Worm (Caenorhabditis elegans) whole organism, midembryonic: ENCODE data around the gene T05H4.15.

Experiments
- T22C8.4 ChIP-seq: fragments of 200-800 bp; sonication (Bioruptor generic); IDR thresholded peaks from 2 replicates; pipeline ENCODE4 v1.3.6; 2022; ENCODE audit warnings: missing genetic modification characterization, missing compliant biosample characterization
- cog-1 ChIP-seq: sonication (generic microtip); optimal IDR thresholded peaks from 2 replicates; lab custom pipeline; 2016; ENCODE audit warnings: missing genetic modification characterization, missing compliant biosample characterization
- flt-1 ChIP-seq: fragments of 200-800 bp; sonication (Bioruptor generic); IDR thresholded peaks from 2 replicates; pipeline ENCODE4 v1.3.6; 2022; ENCODE audit warnings: missing genetic modification characterization, missing compliant biosample characterization
- klf-2 ChIP-seq: fragments of 200-800 bp; sonication (Bioruptor generic); conservative IDR thresholded peaks from 2 replicates; pipeline ENCODE4 v1.3.6; 2022; ENCODE audit warnings: missing genetic modification reagents, missing genetic modification characterization, missing compliant biosample characterization
- med-1 ChIP-seq: sonication (generic microtip); optimal IDR thresholded peaks from 2 replicates; lab custom pipeline; 2017; ENCODE audit warnings: missing genetic modification characterization, mild to moderate bottlenecking, missing compliant biosample characterization, antibody characterized with exemption, missing genetic modification reagents; ENCODE audit not compliant: insufficient read depth
- ref-1 ChIP-seq: fragments of 200-800 bp; sonication (Bioruptor generic); conservative IDR thresholded peaks from 2 replicates; pipeline ENCODE4 v1.3.6; 2022; ENCODE audit warnings: missing genetic modification reagents, missing genetic modification characterization, missing compliant biosample characterization
- tab-1 ChIP-seq: fragments of 200-800 bp; sonication (Bioruptor generic); IDR thresholded peaks from 2 replicates; pipeline ENCODE4 v1.3.6; 2022; ENCODE audit warnings: missing genetic modification characterization, missing compliant biosample characterization
- ztf-23 ChIP-seq: fragments of 200-800 bp; sonication (Bioruptor generic); IDR thresholded peaks from 2 replicates; pipeline ENCODE4 v1.3.6; 2022; ENCODE audit warnings: missing genetic modification reagents, missing genetic modification characterization, missing compliant biosample characterization
- ztf-29 ChIP-seq: fragments of 200-800 bp; sonication (Bioruptor generic); IDR thresholded peaks from 2 replicates; pipeline ENCODE4 v1.3.6; 2022; ENCODE audit warnings: missing genetic modification reagents, missing genetic modification characterization, missing compliant biosample characterization

T05H4.15 gene

ce11 chrV:6461250-6461649, 19.7 kb upstream of the T05H4.15 start:
- TF ChIP-seq tab-1 = no peak
- TF ChIP-seq ztf-29 = no peak
- TF ChIP-seq klf-2 (GFP tag; lab: Robert Waterston, UW) = no peak
- TF ChIP-seq ztf-23 (GFP tag; lab: Robert Waterston, UW) = no peak
- TF ChIP-seq T22C8.4 (GFP tag; lab: Robert Waterston, UW) = no peak
- no peak for TF ChIP-seq ref-1 (GFP tag; lab: Robert Waterston, UW)
- no peak for TF ChIP-seq cog-1 (tag; lab: Kevin White, UChicago)
- TF ChIP-seq med-1 (GFP tag; lab: Kevin White, UChicago) = no peak
- no peak for TF ChIP-seq flt-1 (GFP tag; lab: Robert Waterston, UW)

DNA sequence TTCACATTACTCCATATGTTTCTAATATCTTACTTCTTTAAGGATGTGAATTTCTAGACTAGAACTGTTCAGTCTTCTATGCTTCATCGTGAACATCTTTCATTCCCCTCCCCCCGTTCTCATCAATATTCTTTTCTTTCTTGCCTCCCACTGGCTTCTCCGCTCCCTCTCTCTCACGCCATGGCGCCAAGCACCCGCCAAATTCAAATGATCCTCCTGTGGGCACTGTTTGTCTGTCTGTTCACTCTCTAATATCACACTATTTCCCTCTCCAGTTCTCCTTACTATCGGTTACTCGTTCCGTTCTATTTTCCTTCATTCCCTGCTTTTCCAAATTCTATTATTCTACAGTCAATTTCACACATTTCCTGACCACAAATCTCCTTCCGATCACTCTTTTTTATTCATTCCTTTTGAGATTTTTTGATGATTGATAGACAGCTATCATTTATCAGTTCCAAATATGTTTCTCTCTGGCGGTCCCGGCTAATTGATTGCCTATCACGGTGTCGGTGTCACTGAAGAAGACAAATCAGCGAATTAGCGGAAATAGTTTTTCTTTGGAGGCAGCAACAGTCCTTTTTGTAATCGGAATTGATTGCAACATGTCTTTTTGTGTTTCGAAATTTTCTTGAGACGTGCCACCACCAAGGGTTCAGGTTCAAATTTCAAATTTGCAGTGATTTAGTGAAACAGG, 16.9 kb upstream of the T05H4.15 start:
- no peak for TF ChIP-seq ztf-29

ce11 chrV:6456903-6457302, 15.4 kb upstream of the T05H4.15 start:
- TF ChIP-seq T22C8.4 (GFP tag; lab: Robert Waterston, UW) (no peak), cog-1 (tag; lab: Kevin White, UChicago) (no peak), ztf-29 (no peak), med-1 (GFP tag; lab: Kevin White, UChicago) (no peak), ztf-23 (GFP tag; lab: Robert Waterston, UW) (no peak), tab-1 (no peak), ref-1 (GFP tag; lab: Robert Waterston, UW) (no peak), klf-2 (GFP tag; lab: Robert Waterston, UW) (no peak), flt-1 (GFP tag; lab: Robert Waterston, UW) (no peak)

DNA sequence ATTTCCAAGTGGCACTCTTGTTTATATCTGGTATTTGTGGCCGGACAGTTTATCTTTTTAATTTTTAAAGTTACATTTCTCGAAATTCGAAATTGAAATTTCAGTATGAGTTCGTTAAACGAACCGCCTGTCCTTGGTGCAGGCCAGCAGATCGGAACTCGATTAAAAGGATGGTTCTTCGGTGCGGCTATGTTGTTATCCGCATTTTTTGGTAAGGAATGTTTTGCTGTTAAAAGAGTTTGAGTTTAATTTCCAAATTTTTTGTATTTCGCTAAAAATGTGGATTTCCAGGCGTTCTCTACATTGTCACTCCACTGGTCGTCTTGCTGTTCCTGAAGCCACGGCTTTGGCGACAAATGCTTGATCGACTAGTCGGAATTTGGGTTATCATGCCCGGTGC, 11.6 kb upstream of the T05H4.15 start, which contains the start of gene acl-9:
TSS of gene acl-9 (plus strand) at position 105 of the 400 bp plus-strand sequence.
- TF ChIP-seq tab-1 (no peak), ztf-29 (no peak), cog-1 (tag; lab: Kevin White, UChicago) (no peak), klf-2 (GFP tag; lab: Robert Waterston, UW) (no peak), med-1 (GFP tag; lab: Kevin White, UChicago) (no peak), flt-1 (GFP tag; lab: Robert Waterston, UW) (no peak), ref-1 (GFP tag; lab: Robert Waterston, UW) (no peak), ztf-23 (GFP tag; lab: Robert Waterston, UW) (no peak), T22C8.4 (GFP tag; lab: Robert Waterston, UW) (no peak)

DNA sequence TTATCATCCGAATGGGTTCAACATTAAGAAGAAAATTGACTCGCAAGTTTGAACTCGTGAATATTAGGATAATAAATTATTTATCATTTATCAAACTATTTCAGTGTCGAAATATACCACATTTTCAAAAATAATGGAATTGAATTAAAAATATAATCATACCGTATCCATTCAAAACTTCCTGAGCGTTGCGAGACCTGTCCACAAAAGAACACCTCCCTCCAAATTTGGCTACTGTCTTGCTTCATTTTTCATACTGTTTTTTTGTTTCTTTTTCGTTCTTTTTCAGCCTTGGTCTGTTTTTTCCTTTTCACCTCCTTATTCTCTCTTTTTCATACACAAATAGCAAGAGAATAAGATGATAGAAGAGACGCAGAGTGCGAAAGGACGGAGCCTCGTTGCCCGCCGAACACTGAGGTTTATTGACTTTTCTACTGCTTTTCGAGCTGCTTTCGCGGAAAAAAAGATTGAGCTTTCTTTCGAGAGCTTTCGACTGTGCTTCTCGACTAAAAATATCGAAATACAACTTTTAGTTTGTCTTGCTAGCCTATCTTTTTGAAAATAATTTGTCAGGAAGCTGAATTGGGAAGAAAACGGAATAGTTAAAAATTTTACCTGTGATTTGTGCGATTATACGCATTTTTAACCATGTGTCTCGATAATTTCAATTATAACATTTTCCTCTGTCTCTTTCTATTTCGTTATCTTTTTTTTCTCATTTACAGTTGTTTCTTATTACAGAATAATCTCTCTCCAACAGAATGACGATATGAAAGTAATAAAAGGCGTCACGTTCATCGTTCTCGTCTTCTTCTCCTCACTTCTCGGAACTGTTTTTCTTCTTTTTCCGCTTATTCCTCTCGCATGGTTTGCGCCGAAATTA, 8.9 kb upstream of the T05H4.15 start, which contains the start of gene acl-8:
TSS of gene acl-8 (plus strand) at position 742 of the 883 bp plus-strand sequence.
- TF ChIP-seq klf-2 (GFP tag; lab: Robert Waterston, UW) (no peak), ztf-23 (GFP tag; lab: Robert Waterston, UW) (0 out of 2 replicates have a peak, but pooled peaks have one; percentile 9), flt-1 (GFP tag; lab: Robert Waterston, UW) (no peak), cog-1 (tag; lab: Kevin White, UChicago) (no peak)

- TF ChIP-seq flt-1 (GFP tag; lab: Robert Waterston, UW) = no peak
- TF ChIP-seq T22C8.4 (GFP tag; lab: Robert Waterston, UW) = no peak
- no peak for TF ChIP-seq ref-1 (GFP tag; lab: Robert Waterston, UW)
- TF ChIP-seq tab-1 = no peak
- no peak for TF ChIP-seq ztf-29
- TF ChIP-seq ztf-23 (GFP tag; lab: Robert Waterston, UW) = no peak
- no peak for TF ChIP-seq cog-1 (tag; lab: Kevin White, UChicago)
- TF ChIP-seq med-1 (GFP tag; lab: Kevin White, UChicago) = no peak
- no peak for TF ChIP-seq klf-2 (GFP tag; lab: Robert Waterston, UW)
Observed at ce11 chrV:6448356-6448755, 6.8 kb upstream of the T05H4.15 start, which contains the start of gene fbxa-196. Gene fbxa-196, plus strand, starts transcription at chrV:6448656.

DNA sequence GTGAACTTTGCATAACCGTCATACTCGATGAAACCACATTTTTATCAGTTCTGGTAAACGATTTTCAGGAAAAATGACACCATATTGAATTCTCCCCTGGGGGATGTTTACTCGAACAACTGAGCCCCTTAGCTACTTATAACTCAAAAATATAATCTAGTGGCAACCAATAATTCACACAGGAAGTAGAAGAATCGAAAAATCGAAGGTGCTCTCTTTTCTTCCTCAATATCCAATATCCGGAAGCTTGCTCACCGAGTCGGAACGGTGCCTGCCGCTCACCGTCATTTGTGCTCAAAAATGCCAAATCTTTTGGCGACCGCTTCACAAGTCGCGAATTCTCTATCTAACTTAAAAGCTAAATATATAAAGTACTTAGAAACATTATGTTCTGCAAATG, 524 bp upstream of the T05H4.15 start, which contains the start of gene T05H4.3:
TSS of gene T05H4.3 (plus strand) at position 301 of the 400 bp plus-strand sequence.
- no peak for TF ChIP-seq ztf-29
- no peak for TF ChIP-seq ref-1 (GFP tag; lab: Robert Waterston, UW)
- no peak for TF ChIP-seq klf-2 (GFP tag; lab: Robert Waterston, UW)
- no peak for TF ChIP-seq med-1 (GFP tag; lab: Kevin White, UChicago)
- TF ChIP-seq T22C8.4 (GFP tag; lab: Robert Waterston, UW) = no peak
- no peak for TF ChIP-seq cog-1 (tag; lab: Kevin White, UChicago)
- TF ChIP-seq tab-1 = no peak
- no peak for TF ChIP-seq ztf-23 (GFP tag; lab: Robert Waterston, UW)
- TF ChIP-seq flt-1 (GFP tag; lab: Robert Waterston, UW) = no peak

- TF ChIP-seq ref-1 (GFP tag; lab: Robert Waterston, UW) (no peak), ztf-23 (GFP tag; lab: Robert Waterston, UW) (no peak), T22C8.4 (GFP tag; lab: Robert Waterston, UW) (no peak), cog-1 (tag; lab: Kevin White, UChicago) (no peak), flt-1 (GFP tag; lab: Robert Waterston, UW) (no peak), med-1 (GFP tag; lab: Kevin White, UChicago) (no peak), klf-2 (GFP tag; lab: Robert Waterston, UW) (no peak), tab-1 (no peak), ztf-29 (no peak)
Observed at ce11 chrV:6438601-6439000, 2.9 kb downstream of the T05H4.15 start, which contains the start of gene T05H4.4. Gene T05H4.4, plus strand, starts transcription at chrV:6438901.

DNA sequence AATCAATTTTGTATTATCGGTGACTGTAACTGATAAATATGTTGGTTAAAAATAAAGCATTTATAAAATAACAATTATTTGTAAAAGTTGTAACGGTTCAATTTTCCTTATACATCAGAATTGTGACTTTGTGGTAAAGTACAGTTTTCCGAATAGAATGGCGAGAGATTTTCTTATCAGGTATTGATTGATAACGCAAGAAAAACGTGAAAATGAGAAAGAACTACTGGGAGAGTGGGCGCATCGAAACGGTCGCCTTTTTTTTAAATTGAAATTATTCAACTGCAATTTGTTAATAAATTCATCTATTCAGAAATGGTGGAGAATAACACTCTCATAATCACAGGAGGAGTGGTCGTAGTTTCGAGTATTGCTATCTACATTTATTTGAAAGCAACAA, 5.2 kb downstream of the T05H4.15 start, which contains the start of gene hpo-19:
TSS of gene hpo-19 (plus strand) at position 314 of the 400 bp plus-strand sequence.
- no peak for TF ChIP-seq klf-2 (GFP tag; lab: Robert Waterston, UW)
- no peak for TF ChIP-seq ztf-23 (GFP tag; lab: Robert Waterston, UW)
- no peak for TF ChIP-seq med-1 (GFP tag; lab: Kevin White, UChicago)
- no peak for TF ChIP-seq tab-1
- no peak for TF ChIP-seq ztf-29
- no peak for TF ChIP-seq cog-1 (tag; lab: Kevin White, UChicago)
- TF ChIP-seq T22C8.4 (GFP tag; lab: Robert Waterston, UW) = no peak
- no peak for TF ChIP-seq ref-1 (GFP tag; lab: Robert Waterston, UW)
- TF ChIP-seq flt-1 (GFP tag; lab: Robert Waterston, UW) = no peak
